Fruit fly (Drosophila melanogaster) S2 (cell line): Measurements from ENCODE around the gene Zmynd8.

Experiments used
- CG8478 ChIP-seq: fragments of >200 bp; optimal IDR thresholded peaks from 2 replicates; lab custom pipeline; 2018
- CTCF ChIP-seq, 2 experiments: fragments of >200 bp; optimal IDR thresholded peaks; 2 replicates each; lab custom pipeline; 2018

DNA sequence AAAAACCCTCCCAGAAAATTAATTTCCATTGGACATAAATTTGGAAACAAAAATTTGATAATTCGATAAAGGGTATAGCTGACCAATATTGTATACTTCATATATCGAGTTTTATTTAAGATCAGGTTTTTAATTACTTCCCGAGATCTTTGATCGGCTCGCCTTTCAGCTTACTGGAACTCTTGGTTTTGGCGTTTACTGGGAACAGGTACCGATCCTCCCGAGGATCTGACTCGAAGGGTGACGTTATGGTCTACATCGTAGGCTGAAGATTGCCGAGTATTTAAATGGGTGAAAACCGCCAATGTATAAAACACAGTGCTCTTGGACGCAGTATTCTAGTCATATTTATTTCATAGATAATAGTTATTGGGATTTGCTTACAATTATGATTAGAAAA is 39.0 kb downstream of the Zmynd8 start, which contains the start of gene CG42693:
- TF ChIP-seq CTCF (optimal IDR thresholded peaks at IDR 0.05; lab: Kevin White, UChicago): no peak
- no peak for TF ChIP-seq CG8478
